Worm (Caenorhabditis elegans): ENCODE measurements around the gene ZC262.2.

DNA sequence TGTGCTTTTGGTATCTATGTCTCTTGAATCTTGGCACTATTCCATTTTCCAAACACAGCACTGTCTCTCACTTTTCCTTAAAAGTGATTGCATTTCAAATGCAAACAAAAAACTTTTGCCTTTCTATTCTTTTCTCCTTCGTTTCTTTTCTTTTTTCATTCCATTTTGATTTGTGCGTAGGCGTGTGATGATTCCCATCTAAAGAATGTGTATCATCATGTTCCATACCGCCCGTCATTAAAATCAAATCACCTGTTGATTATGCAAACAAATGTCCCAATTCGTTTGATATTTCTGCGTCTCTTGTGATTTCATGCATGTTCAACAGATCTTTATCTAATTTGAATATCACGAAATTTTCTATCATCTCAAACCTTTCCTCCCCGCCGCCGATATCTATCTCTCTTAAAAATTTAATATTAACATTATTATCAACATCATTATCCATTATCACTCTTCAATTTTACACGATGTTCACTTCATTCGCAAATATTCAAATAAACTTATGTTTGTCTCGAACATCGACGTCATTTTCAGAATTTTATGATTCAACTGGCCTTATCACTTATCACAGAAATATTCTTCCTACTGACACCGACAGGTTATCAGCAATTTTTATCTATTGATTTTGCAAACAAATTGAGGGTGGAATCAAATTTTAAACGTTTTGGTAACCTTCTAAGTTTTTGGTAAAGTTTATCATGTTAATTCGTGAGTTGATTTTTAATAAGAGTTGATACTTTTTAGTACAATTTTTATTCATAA lies 40.4 kb upstream of the ZC262.2 start:
- TF ChIP-seq scrt-1 (GFP tag; IDR thresholded peaks at IDR 0.05) (no peak), ets-7 (tag; optimal IDR thresholded peaks at IDR 0.05) (no peak), flt-1 (GFP tag; IDR thresholded peaks at IDR 0.05) (no peak), sea-1 (GFP tag; conservative IDR thresholded peaks at IDR 0.05) (no peak), pes-1 (GFP tag; IDR thresholded peaks at IDR 0.05) (no peak), tbx-37 (GFP tag; conservative IDR thresholded peaks at IDR 0.05) (no peak)

Data from whole organism, early embryonic.